Worm (Caenorhabditis elegans) whole organism, L1 larva: ENCODE results near the gene fbxl-2.

Experiments used
- fkh-10 ChIP-seq: sonication (generic microtip); optimal IDR thresholded peaks from 2 replicates; lab custom pipeline; 2017; ENCODE audit warnings: missing biosample characterization, missing genetic modification reagents, missing genetic modification characterization
- nhr-77 ChIP-seq: fragments of 150-350 bp; optimal IDR thresholded peaks from 2 replicates; lab custom pipeline; 2014; ENCODE audit warnings: missing biosample characterization, missing genetic modification characterization
- ztf-4 ChIP-seq: fragments of 150-350 bp; optimal IDR thresholded peaks from 2 replicates; lab custom pipeline; 2014; ENCODE audit warnings: missing biosample characterization, missing genetic modification characterization

DNA sequence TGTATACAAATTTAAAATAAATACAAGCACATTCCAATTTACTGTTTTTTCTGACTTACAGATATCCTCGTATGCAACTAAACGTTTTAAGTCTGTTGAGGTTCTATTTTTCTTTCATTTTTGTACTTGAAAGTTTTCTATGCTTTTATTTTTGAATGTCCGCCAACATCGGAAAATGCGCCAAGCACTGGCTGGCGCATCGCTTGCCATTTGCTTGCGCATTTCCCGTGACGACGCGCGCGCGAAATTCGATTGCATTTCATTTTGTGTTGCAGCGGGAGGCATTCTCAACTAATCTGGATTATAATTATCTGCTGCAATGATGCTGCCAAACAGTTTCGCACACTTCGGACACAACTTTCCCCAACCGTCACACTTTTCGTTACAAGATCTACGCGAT, at the start of gene fbxl-2:
- TF ChIP-seq nhr-77 (tag; lab: Kevin White, UChicago) (peak; percentile 94), ztf-4 (tag; lab: Kevin White, UChicago) (peak; percentile 91), fkh-10 (peak; percentile 80)
